Worm (Caenorhabditis elegans) whole organism, L3 larva: ENCODE data around the gene ZK930.2.

Experiments used
- R02D3.7 ChIP-seq: fragments of 150-350 bp; optimal IDR thresholded peaks from 2 replicates; lab custom pipeline; 2014; ENCODE audit warnings: missing biosample characterization, missing genetic modification characterization
- ZK546.5 ChIP-seq: sonication (generic microtip); optimal IDR thresholded peaks from 2 replicates; lab custom pipeline; 2017; ENCODE audit warnings: missing biosample characterization, missing genetic modification characterization
- aly-2 ChIP-seq: fragments of 150-350 bp; optimal IDR thresholded peaks from 2 replicates; lab custom pipeline; 2014; ENCODE audit warnings: missing biosample characterization, missing genetic modification characterization
- ama-1 ChIP-seq: fragments of 150-350 bp; optimal IDR thresholded peaks from 2 replicates; lab custom pipeline; 2018
- ceh-16 ChIP-seq: sonication (generic microtip); optimal IDR thresholded peaks from 2 replicates; lab custom pipeline; 2017; ENCODE audit warnings: missing biosample characterization, missing genetic modification characterization
- ceh-28 ChIP-seq: fragments of 150-350 bp; optimal IDR thresholded peaks from 2 replicates; lab custom pipeline; 2014; ENCODE audit warnings: missing biosample characterization, missing genetic modification reagents, missing genetic modification characterization
- ceh-9 ChIP-seq: sonication (generic microtip); optimal IDR thresholded peaks from 2 replicates; lab custom pipeline; 2018; ENCODE audit warnings: missing biosample characterization, missing genetic modification characterization
- daf-12 ChIP-seq: fragments of 150-350 bp; optimal IDR thresholded peaks from 2 replicates; lab custom pipeline; 2014; ENCODE audit warnings: missing biosample characterization, missing genetic modification reagents, missing genetic modification characterization
- egl-5 ChIP-seq: fragments of 150-350 bp; optimal IDR thresholded peaks from 2 replicates; lab custom pipeline; 2017; ENCODE audit warnings: missing biosample characterization, missing genetic modification reagents, missing genetic modification characterization, inconsistent platforms
- elt-1 ChIP-seq: fragments of 150-350 bp; optimal IDR thresholded peaks from 2 replicates; lab custom pipeline; 2014; ENCODE audit warnings: missing biosample characterization, missing genetic modification characterization
- elt-3 ChIP-seq, 3 experiments: fragments of 150-350 bp in 1 of 3; sonication (generic microtip) in 2 of 3; optimal IDR thresholded peaks; 2 replicates in 2 of 3; 4 replicates in 1 of 3; lab custom pipeline; 2014 to 2017; ENCODE audit warnings: missing biosample characterization in 3 of 3, missing genetic modification characterization in 3 of 3
- eor-1 ChIP-seq, 2 experiments: fragments of 150-350 bp; optimal IDR thresholded peaks; 2 replicates each; lab custom pipeline; 2014 to 2018; ENCODE audit warnings: missing biosample characterization in 2 of 2, missing genetic modification characterization in 2 of 2
- fkh-10 ChIP-seq: sonication (generic microtip); optimal IDR thresholded peaks from 2 replicates; lab custom pipeline; 2017; ENCODE audit warnings: missing biosample characterization, missing genetic modification reagents, missing genetic modification characterization
- fkh-2 ChIP-seq: fragments of 150-350 bp; optimal IDR thresholded peaks from 2 replicates; lab custom pipeline; 2014; ENCODE audit warnings: missing biosample characterization, missing genetic modification reagents, missing genetic modification characterization
- fos-1 ChIP-seq: fragments of 150-350 bp; optimal IDR thresholded peaks from 2 replicates; lab custom pipeline; 2014; ENCODE audit warnings: missing biosample characterization, missing genetic modification characterization
- lin-15B ChIP-seq: fragments of 150-350 bp; optimal IDR thresholded peaks from 2 replicates; lab custom pipeline; 2014; ENCODE audit warnings: missing biosample characterization, missing genetic modification characterization
- lsy-12 ChIP-seq: sonication (generic microtip); optimal IDR thresholded peaks from 2 replicates; lab custom pipeline; 2016; ENCODE audit warnings: mild to moderate bottlenecking, missing genetic modification characterization, missing compliant biosample characterization
- mdl-1 ChIP-seq: fragments of 150-350 bp; optimal IDR thresholded peaks from 2 replicates; lab custom pipeline; 2014; ENCODE audit warnings: missing biosample characterization, missing genetic modification characterization
- nfya-1 ChIP-seq: sonication (generic microtip); optimal IDR thresholded peaks from 2 replicates; lab custom pipeline; 2017; ENCODE audit warnings: missing genetic modification characterization, mild to moderate bottlenecking, missing compliant biosample characterization, antibody characterized with exemption, moderate library complexity; ENCODE audit not compliant: insufficient read depth
- nhr-11 ChIP-seq: fragments of 150-350 bp; optimal IDR thresholded peaks from 2 replicates; lab custom pipeline; 2014; ENCODE audit warnings: missing biosample characterization, missing genetic modification characterization
- nhr-12 ChIP-seq: fragments of 150-350 bp; optimal IDR thresholded peaks from 2 replicates; lab custom pipeline; 2014; ENCODE audit warnings: missing biosample characterization, missing genetic modification characterization
- nhr-237 ChIP-seq: fragments of 150-350 bp; optimal IDR thresholded peaks from 2 replicates; lab custom pipeline; 2014; ENCODE audit warnings: missing biosample characterization, missing genetic modification characterization
- nhr-28 ChIP-seq: fragments of 150-350 bp; optimal IDR thresholded peaks from 2 replicates; lab custom pipeline; 2014; ENCODE audit warnings: missing biosample characterization, missing genetic modification characterization
- nhr-43 ChIP-seq: sonication (generic microtip); optimal IDR thresholded peaks from 2 replicates; lab custom pipeline; 2016; ENCODE audit warnings: mild to moderate bottlenecking, missing genetic modification characterization, missing compliant biosample characterization; ENCODE audit not compliant: poor library complexity, severe bottlenecking
- nhr-76 ChIP-seq: fragments of 150-350 bp; sonication (generic microtip); optimal IDR thresholded peaks from 5 replicates; lab custom pipeline; 2014; ENCODE audit warnings: missing biosample characterization, missing genetic modification characterization
- nhr-77 ChIP-seq: fragments of 150-350 bp; optimal IDR thresholded peaks from 2 replicates; lab custom pipeline; 2014; ENCODE audit warnings: missing biosample characterization, missing genetic modification characterization
- pha-4 ChIP-seq: fragments of 150-350 bp; optimal IDR thresholded peaks from 2 replicates; lab custom pipeline; 2014; ENCODE audit warnings: missing biosample characterization, missing genetic modification reagents, missing genetic modification characterization
- pqm-1 ChIP-seq: fragments of 150-350 bp; optimal IDR thresholded peaks from 2 replicates; lab custom pipeline; 2017; ENCODE audit warnings: missing biosample characterization, missing genetic modification characterization, inconsistent platforms
- sea-2 ChIP-seq: fragments of 150-350 bp; sonication (generic microtip); optimal IDR thresholded peaks from 4 replicates; lab custom pipeline; 2014; ENCODE audit warnings: missing biosample characterization, missing genetic modification reagents, missing genetic modification characterization
- skn-1 ChIP-seq: fragments of 150-350 bp; optimal IDR thresholded peaks from 2 replicates; lab custom pipeline; 2014; ENCODE audit warnings: missing biosample characterization, missing genetic modification characterization
- snpc-4 ChIP-seq: fragments of 150-350 bp; optimal IDR thresholded peaks from 2 replicates; lab custom pipeline; 2014; ENCODE audit warnings: missing biosample characterization, missing genetic modification characterization
- tbx-2 ChIP-seq: sonication (generic microtip); optimal IDR thresholded peaks from 2 replicates; lab custom pipeline; 2016; ENCODE audit warnings: mild to moderate bottlenecking, missing genetic modification characterization, missing compliant biosample characterization
- unc-39 ChIP-seq: sonication (generic microtip); optimal IDR thresholded peaks from 4 replicates; lab custom pipeline; 2017; ENCODE audit warnings: missing biosample characterization, missing genetic modification characterization
- unc-62 ChIP-seq: fragments of 150-350 bp; sonication (generic microtip); optimal IDR thresholded peaks from 4 replicates; lab custom pipeline; 2014; ENCODE audit warnings: missing biosample characterization, missing genetic modification reagents, missing genetic modification characterization
- ztf-11 ChIP-seq: fragments of 150-350 bp; optimal IDR thresholded peaks from 2 replicates; lab custom pipeline; 2014; ENCODE audit warnings: missing biosample characterization, missing genetic modification characterization
- ztf-4 ChIP-seq: fragments of 150-350 bp; optimal IDR thresholded peaks from 2 replicates; lab custom pipeline; 2014; ENCODE audit warnings: missing biosample characterization, missing genetic modification characterization

ZK930.2 gene

ce11 chrII:11868893-11869292 is 24.3 kb downstream of the ZK930.2 start:
- no peak for TF ChIP-seq ceh-9 (tag; lab: Kevin White, UChicago)
- no peak for TF ChIP-seq pqm-1
- TF ChIP-seq nhr-237 = no peak
- TF ChIP-seq lin-15B (tag; lab: Kevin White, UChicago) = no peak
- TF ChIP-seq nhr-11 (tag; lab: Kevin White, UChicago) = no peak
- TF ChIP-seq ztf-11 (tag; lab: Kevin White, UChicago) = no peak
- no peak for TF ChIP-seq nhr-12 (tag; lab: Kevin White, UChicago)
- TF ChIP-seq elt-3 (tag; optimal IDR thresholded peaks at IDR 0.05; lab: Kevin White, UChicago) = no peak
- TF ChIP-seq ztf-4 (tag; lab: Kevin White, UChicago) = no peak
- no peak for TF ChIP-seq fos-1 (tag; lab: Kevin White, UChicago)
- TF ChIP-seq ceh-28 (tag; lab: Kevin White, UChicago) = no peak
- no peak for TF ChIP-seq nfya-1 (tag; lab: Kevin White, UChicago)
- TF ChIP-seq eor-1 (tag; optimal IDR thresholded peaks at IDR 0.05; lab: Kevin White, UChicago) = no peak

ce11 chrII:11868234-11868633 is 25.0 kb downstream of the ZK930.2 start, which contains the start of gene col-84:
TSS of gene col-84 (plus strand) at chrII:11868534.
- no peak for TF ChIP-seq nhr-11 (tag; lab: Kevin White, UChicago)
- no peak for TF ChIP-seq nhr-76 (tag; lab: Kevin White, UChicago)
- no peak for TF ChIP-seq fkh-2 (tag; lab: Kevin White, UChicago)
- TF ChIP-seq ceh-16 (tag; lab: Kevin White, UChicago) = no peak
- no peak for TF ChIP-seq unc-39 (tag; lab: Kevin White, UChicago)
- TF ChIP-seq pha-4 (tag; lab: Kevin White, UChicago) = no peak
- TF ChIP-seq ztf-4 (tag; lab: Kevin White, UChicago) = no peak
- TF ChIP-seq nhr-43 = no peak
- TF ChIP-seq aly-2 (tag; lab: Kevin White, UChicago) = no peak
- no peak for TF ChIP-seq R02D3.7 (tag; lab: Kevin White, UChicago)
- no peak for TF ChIP-seq elt-3 (tag; optimal IDR thresholded peaks at IDR 0.05; lab: Kevin White, UChicago)
- TF ChIP-seq skn-1 = no peak
- no peak for TF ChIP-seq elt-1 (tag; lab: Kevin White, UChicago)
- no peak for TF ChIP-seq tbx-2 (tag; lab: Kevin White, UChicago)
- TF ChIP-seq snpc-4 (tag; lab: Kevin White, UChicago) = no peak
- no peak for TF ChIP-seq nhr-77 (tag; lab: Kevin White, UChicago)
- no peak for TF ChIP-seq nhr-28 (tag; lab: Kevin White, UChicago)

- no peak for TF ChIP-seq lin-15B (tag; lab: Kevin White, UChicago)
- no peak for TF ChIP-seq ama-1 (lab: Kevin White, UChicago)
- no peak for TF ChIP-seq unc-39 (tag; lab: Kevin White, UChicago)
- no peak for TF ChIP-seq R02D3.7 (tag; lab: Kevin White, UChicago)
- no peak for TF ChIP-seq nhr-76 (tag; lab: Kevin White, UChicago)
- no peak for TF ChIP-seq daf-12
- TF ChIP-seq pha-4 (tag; lab: Kevin White, UChicago) = no peak
- TF ChIP-seq aly-2 (tag; lab: Kevin White, UChicago) = no peak
- no peak for TF ChIP-seq nhr-12 (tag; lab: Kevin White, UChicago)
- no peak for TF ChIP-seq fkh-10 (GFP tag; lab: Kevin White, UChicago)
- TF ChIP-seq mdl-1 = no peak
- no peak for TF ChIP-seq lsy-12 (tag; lab: Kevin White, UChicago)
Observed at ce11 chrII:11865644-11866043, 27.6 kb downstream of the ZK930.2 start, which contains the start of gene K12D12.4. TSS of gene K12D12.4 (minus strand) at chrII:11865744.

- TF ChIP-seq ceh-16 (tag; lab: Kevin White, UChicago) (no peak), fkh-2 (tag; lab: Kevin White, UChicago) (no peak), sea-2 (GFP tag; lab: Kevin White, UChicago) (no peak), skn-1 (no peak), nhr-28 (tag; lab: Kevin White, UChicago) (no peak), nhr-237 (no peak), ZK546.5 (tag; lab: Kevin White, UChicago) (no peak), egl-5 (tag; lab: Kevin White, UChicago) (no peak), nhr-76 (tag; lab: Kevin White, UChicago) (no peak), unc-62 (GFP tag; lab: Kevin White, UChicago) (no peak)
Observed at ce11 chrII:11860623-11861079, 32.6 kb downstream of the ZK930.2 start, which contains the start of gene K12D12.5. TSS of gene K12D12.5 (plus strand) at chrII:11861029.
